Fruit fly (Drosophila melanogaster): ENCODE measurements around the gene CG34293.

Gene CG34293

DNA sequence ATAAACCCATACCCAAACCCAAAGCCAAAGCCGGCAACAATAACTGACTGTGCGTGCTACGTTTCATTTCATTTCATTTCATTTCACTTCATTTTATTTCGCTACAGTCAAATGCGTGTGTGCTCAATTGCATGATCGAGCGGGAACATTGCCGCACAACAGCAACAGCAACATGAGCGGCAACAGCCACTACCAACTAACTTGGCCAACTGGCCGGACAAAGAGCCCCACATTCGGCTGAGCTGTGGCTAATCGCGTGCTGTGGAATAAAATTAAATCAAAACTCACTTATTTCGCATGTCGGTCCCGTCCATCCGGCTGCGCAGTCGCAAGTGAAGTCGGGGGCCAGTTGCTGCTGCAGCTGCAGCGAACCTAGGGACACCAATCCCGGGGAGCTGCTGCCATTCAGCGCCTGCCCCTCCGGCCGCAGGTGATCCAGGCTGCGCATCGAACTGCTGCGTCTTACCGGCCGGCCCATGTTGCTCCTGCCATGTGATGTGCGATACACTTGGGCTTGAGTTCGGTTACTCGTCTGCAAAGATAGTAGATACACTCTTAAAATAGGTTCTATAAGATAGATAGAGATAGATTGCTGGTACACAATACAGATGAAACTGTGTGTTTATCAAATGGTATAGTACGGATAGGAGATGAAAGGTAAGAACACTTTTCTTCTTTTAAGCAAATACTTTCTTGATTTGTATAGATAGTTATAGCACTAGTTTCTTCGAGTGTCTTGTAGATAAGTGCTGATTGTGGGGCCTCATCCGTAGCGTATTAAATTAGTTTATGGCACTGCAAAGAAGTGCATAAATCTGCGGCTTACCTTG is 13.4 kb upstream of the CG34293 start (continued):
- TF ChIP-seq vri (GFP tag; optimal IDR thresholded peaks at IDR 0.05) = no peak
- no peak for TF ChIP-seq CG31627 (GFP tag; optimal IDR thresholded peaks at IDR 0.05)
- TF ChIP-seq CG4318 (GFP tag; optimal IDR thresholded peaks at IDR 0.05) = no peak
- peak; percentile 13 for TF ChIP-seq Eip75B (GFP tag; optimal IDR thresholded peaks at IDR 0.05)
- TF ChIP-seq CG9139 (GFP tag; optimal IDR thresholded peaks at IDR 0.05) = peak; percentile 19
- TF ChIP-seq Hr39 (GFP tag; optimal IDR thresholded peaks at IDR 0.05) = no peak
- peak; percentile 85 for TF ChIP-seq Eip78C (GFP tag)
- TF ChIP-seq CG6808 (GFP tag; optimal IDR thresholded peaks at IDR 0.05) = peak; percentile 73
- TF ChIP-seq CG32006 (GFP tag; optimal IDR thresholded peaks at IDR 0.05) = peak; percentile 48
- TF ChIP-seq CG11902 (GFP tag; optimal IDR thresholded peaks at IDR 0.05) = no peak
- TF ChIP-seq Lpt (GFP tag; optimal IDR thresholded peaks at IDR 0.05) = no peak
- TF ChIP-seq CG10669 (GFP tag; optimal IDR thresholded peaks at IDR 0.05) = peak; percentile 56
- peak; percentile 60; the same call in 2 of the 3 replicates for TF ChIP-seq CG8119 (GFP tag; IDR thresholded peaks at IDR 0.05)
- no peak for TF ChIP-seq CG7368 (GFP tag; optimal IDR thresholded peaks at IDR 0.05)
- no peak for TF ChIP-seq fd85E (GFP tag; optimal IDR thresholded peaks at IDR 0.05)
- no peak for TF ChIP-seq Sox15 (GFP tag; optimal IDR thresholded peaks at IDR 0.05)
- TF ChIP-seq Ets96B (tag; optimal IDR thresholded peaks at IDR 0.05) = peak; percentile 69
- no peak for TF ChIP-seq svp (GFP tag)
- TF ChIP-seq CG6163 (GFP tag; IDR thresholded peaks at IDR 0.05) = peak; percentile 32; the same call in 1 of the 3 replicates
- peak; percentile 62 for TF ChIP-seq CG3032 (tag; optimal IDR thresholded peaks at IDR 0.05)

DNA sequence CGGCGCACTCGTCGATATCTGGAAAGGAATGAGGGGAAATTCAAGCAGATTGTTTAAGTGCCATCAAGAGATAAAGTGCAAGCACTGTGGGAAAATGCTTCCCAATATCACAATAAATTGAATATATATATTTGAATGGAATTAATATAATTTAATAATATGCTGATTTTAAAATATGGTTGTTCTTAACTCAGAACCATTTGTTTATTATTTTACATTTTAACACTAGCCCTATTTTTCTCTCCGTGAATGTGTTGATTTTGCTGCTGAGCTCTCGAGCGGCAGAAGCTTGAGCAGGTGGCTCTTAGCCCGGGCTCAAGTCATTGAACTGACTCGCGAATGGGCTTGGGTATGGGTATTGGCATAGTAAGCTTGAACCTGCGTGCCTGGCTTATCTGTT is 12.2 kb upstream of the CG34293 start:
- TF ChIP-seq fd59A (GFP tag; optimal IDR thresholded peaks at IDR 0.05) (peak; percentile 35), Gug (GFP tag; IDR thresholded peaks at IDR 0.05) (no peak), Sox14 (GFP tag; optimal IDR thresholded peaks at IDR 0.05) (no peak), dsx (GFP tag; optimal IDR thresholded peaks at IDR 0.05; ENCODE audit: poor library complexity, severe bottlenecking) (peak; percentile 46), Hr38 (GFP tag; optimal IDR thresholded peaks at IDR 0.05) (no peak), CG16779 (tag; optimal IDR thresholded peaks at IDR 0.05) (no peak), ss (GFP tag; optimal IDR thresholded peaks at IDR 0.05) (peak; percentile 31 to 76), acj6 (GFP tag; optimal IDR thresholded peaks at IDR 0.05) (peak; percentile 56), CG6792 (GFP tag; optimal IDR thresholded peaks at IDR 0.05) (peak; percentile 48), CG1621 (tag; optimal IDR thresholded peaks at IDR 0.05) (peak; percentile 4), fd85E (GFP tag; optimal IDR thresholded peaks at IDR 0.05) (no peak), CG6854 (GFP tag; optimal IDR thresholded peaks at IDR 0.05) (peak; percentile 33), CG11902 (GFP tag; optimal IDR thresholded peaks at IDR 0.05) (no peak), achi (GFP tag; optimal IDR thresholded peaks at IDR 0.05) (peak; percentile 51), Eip93F (GFP tag; optimal IDR thresholded peaks at IDR 0.05) (no peak), CG3919 (GFP tag; optimal IDR thresholded peaks at IDR 0.05) (peak; percentile 39), CG11762 (GFP tag; optimal IDR thresholded peaks at IDR 0.05; ENCODE audit: insufficient read depth) (no peak), CG10669 (GFP tag; optimal IDR thresholded peaks at IDR 0.05) (peak; percentile 29), cyc (GFP tag; optimal IDR thresholded peaks at IDR 0.05) (peak; percentile 13), Hr4 (GFP tag; optimal IDR thresholded peaks at IDR 0.05) (no peak), CG4318 (GFP tag; optimal IDR thresholded peaks at IDR 0.05) (no peak), fkh (GFP tag; optimal IDR thresholded peaks at IDR 0.05) (no peak), CG8119 (GFP tag; IDR thresholded peaks at IDR 0.05) (no peak), eg (GFP tag; IDR thresholded peaks at IDR 0.05) (no peak), Blimp-1 (GFP tag; optimal IDR thresholded peaks at IDR 0.05) (peak; percentile 8), net (GFP tag; optimal IDR thresholded peaks at IDR 0.05) (peak; percentile 18), CG3032 (tag; optimal IDR thresholded peaks at IDR 0.05) (peak; percentile 54), salr (GFP tag; optimal IDR thresholded peaks at IDR 0.05) (peak in 1 of 2 experiments; percentile 14), Smox (GFP tag; optimal IDR thresholded peaks at IDR 0.05) (no peak), lz (GFP tag; optimal IDR thresholded peaks at IDR 0.05) (peak; percentile 13), CG8632 (GFP tag; optimal IDR thresholded peaks at IDR 0.05) (peak; percentile 16), Eip75B (GFP tag; optimal IDR thresholded peaks at IDR 0.05) (peak; percentile 24), CG6163 (GFP tag; IDR thresholded peaks at IDR 0.05) (no peak), CG6276 (GFP tag; optimal IDR thresholded peaks at IDR 0.05) (no peak), CG10631 (GFP tag; optimal IDR thresholded peaks at IDR 0.05) (peak; percentile 55), CG32006 (GFP tag; optimal IDR thresholded peaks at IDR 0.05) (peak; percentile 17), Lpt (GFP tag; optimal IDR thresholded peaks at IDR 0.05) (no peak), CG6808 (GFP tag; optimal IDR thresholded peaks at IDR 0.05) (peak; percentile 50), CG7368 (GFP tag; optimal IDR thresholded peaks at IDR 0.05) (no peak)

Measured in whole organism, prepupa.